Fruit fly (Drosophila melanogaster): Measurements from ENCODE around the gene raskol.

Gene raskol

dm6 chrX:17682745-17683505, 27.0 kb upstream of the raskol start (continued):
- TF ChIP-seq bbx (GFP tag; IDR thresholded peaks at IDR 0.05; ENCODE audit: partially characterized antibody) (no peak), CG42726 (GFP tag; IDR thresholded peaks at IDR 0.05; ENCODE audit: partially characterized antibody) (no peak), CG12071 (GFP tag; optimal IDR thresholded peaks at IDR 0.05) (peak; percentile 13), en (GFP tag; optimal IDR thresholded peaks at IDR 0.05) (no peak), CG17612 (GFP tag; IDR thresholded peaks at IDR 0.05) (no peak), lbe (GFP tag; optimal IDR thresholded peaks at IDR 0.05) (peak; percentile 84), ase (GFP tag; IDR thresholded peaks at IDR 0.05) (peak; percentile 84), CG9437 (GFP tag; optimal IDR thresholded peaks at IDR 0.05) (peak; percentile 43), NK7.1 (GFP tag; optimal IDR thresholded peaks at IDR 0.05) (no peak), CG4617 (GFP tag; optimal IDR thresholded peaks at IDR 0.05; ENCODE audit: borderline replicate concordance) (peak; percentile 38), CG13775 (GFP tag; optimal IDR thresholded peaks at IDR 0.05) (peak; percentile 28), BtbVII (GFP tag; optimal IDR thresholded peaks at IDR 0.05) (peak; percentile 34), CG9727 (GFP tag; optimal IDR thresholded peaks at IDR 0.05) (peak; percentile 47), Bgb (GFP tag; IDR thresholded peaks at IDR 0.05; ENCODE audit: partially characterized antibody) (no peak), Gsc (GFP tag; IDR thresholded peaks at IDR 0.05) (peak; percentile 56), CG33213 (GFP tag; optimal IDR thresholded peaks at IDR 0.05) (no peak), her (GFP tag; optimal IDR thresholded peaks at IDR 0.05) (no peak), Bdp1 (GFP tag; optimal IDR thresholded peaks at IDR 0.05) (no peak), Doc3 (GFP tag; IDR thresholded peaks at IDR 0.05; ENCODE audit: partially characterized antibody) (no peak), phol (tag; optimal IDR thresholded peaks at IDR 0.05) (peak; percentile 67), CTCF (GFP tag; optimal IDR thresholded peaks at IDR 0.05) (no peak), CG2202 (tag; optimal IDR thresholded peaks at IDR 0.05) (no peak), CG6175 (GFP tag; IDR thresholded peaks at IDR 0.05) (no peak), disco-r (GFP tag; optimal IDR thresholded peaks at IDR 0.05) (peak; percentile 3), CG31365 (tag; optimal IDR thresholded peaks at IDR 0.05) (no peak), schlank (tag; optimal IDR thresholded peaks at IDR 0.05) (no peak), Hsf (GFP tag; optimal IDR thresholded peaks at IDR 0.05) (peak; percentile 62), klu (GFP tag; IDR thresholded peaks at IDR 0.05) (peak; percentile 50; the same call in 1 of the 2 replicates), D19A (tag; optimal IDR thresholded peaks at IDR 0.05) (peak; percentile 43), Dref (GFP tag; IDR thresholded peaks at IDR 0.05) (no peak), tup (GFP tag; optimal IDR thresholded peaks at IDR 0.05) (peak; percentile 33), HHEX (GFP tag; optimal IDR thresholded peaks at IDR 0.05) (peak; percentile 44), Sry-δ (GFP tag; optimal IDR thresholded peaks at IDR 0.05) (no peak), sd (tag; optimal IDR thresholded peaks at IDR 0.05) (peak; percentile 1), dmrt11E (tag; optimal IDR thresholded peaks at IDR 0.05) (peak; percentile 4), CG4282 (GFP tag; optimal IDR thresholded peaks at IDR 0.05) (no peak), Blimp-1 (GFP tag; optimal IDR thresholded peaks at IDR 0.05) (peak; percentile 71), crc (GFP tag; optimal IDR thresholded peaks at IDR 0.05) (no peak), psq (GFP tag; optimal IDR thresholded peaks at IDR 0.05) (peak; percentile 5), CG30020 (tag; optimal IDR thresholded peaks at IDR 0.05) (no peak), Sox102F (GFP tag; optimal IDR thresholded peaks at IDR 0.05) (peak; percentile 68), tll (GFP tag; optimal IDR thresholded peaks at IDR 0.05) (no peak), Oli (tag; optimal IDR thresholded peaks at IDR 0.05) (peak; percentile 69), CG6854 (GFP tag; optimal IDR thresholded peaks at IDR 0.05) (no peak), Optix (GFP tag; IDR thresholded peaks at IDR 0.05) (peak; percentile 88), ssp (GFP tag; IDR thresholded peaks at IDR 0.05) (peak; percentile 67), CG2678 (tag; optimal IDR thresholded peaks at IDR 0.05) (peak; percentile 76), Ets65A (GFP tag) (peak; percentile 72), pb (GFP tag; optimal IDR thresholded peaks at IDR 0.05) (no peak), pfk (GFP tag; optimal IDR thresholded peaks at IDR 0.05) (no peak)
